Fruit fly (Drosophila melanogaster) whole organism, embryonic: ENCODE results near the gene CG7530.

Experiments used
- BEAF-32 ChIP-seq: fragments of 200-800 bp; sonication (Bioruptor generic); optimal IDR thresholded peaks from 3 replicates; lab custom pipeline; 2017; ENCODE audit warnings: missing biosample characterization, missing genetic modification characterization, mild to moderate bottlenecking, moderate library complexity, missing genetic modification reagents
- CG10209 ChIP-seq: fragments of 200-800 bp; sonication (Bioruptor generic); optimal IDR thresholded peaks from 3 replicates; lab custom pipeline; 2017; ENCODE audit warnings: missing biosample characterization, mild to moderate bottlenecking, missing genetic modification characterization, missing genetic modification reagents
- CG10321 ChIP-seq: fragments of 200-800 bp; sonication (Bioruptor generic); IDR thresholded peaks from 2 replicates; pipeline ENCODE4 v1.3.6; 2022; ENCODE audit warnings: missing biosample characterization, missing genetic modification characterization
- CG10959 ChIP-seq: fragments of 200-800 bp; sonication (Bioruptor generic); IDR thresholded peaks from 2 replicates; pipeline ENCODE4 v1.3.6; 2022; ENCODE audit warnings: missing biosample characterization, missing genetic modification characterization
- CG10979 ChIP-seq: fragments of 200-800 bp; sonication (Bioruptor generic); optimal IDR thresholded peaks from 2 replicates; lab custom pipeline; 2018; ENCODE audit warnings: missing biosample characterization, mild to moderate bottlenecking, missing genetic modification characterization, moderate library complexity
- CG12659 ChIP-seq: fragments of 200-800 bp; sonication (Bioruptor generic); optimal IDR thresholded peaks from 3 replicates; lab custom pipeline; 2017; ENCODE audit warnings: mild to moderate bottlenecking, missing biosample characterization, missing genetic modification reagents, missing genetic modification characterization
- CG13624 ChIP-seq: fragments of 200-800 bp; sonication (Bioruptor generic); optimal IDR thresholded peaks from 2 replicates; lab custom pipeline; 2016; ENCODE audit warnings: missing biosample characterization, missing genetic modification characterization
- CG13775 ChIP-seq: fragments of 200-800 bp; sonication (Bioruptor generic); optimal IDR thresholded peaks from 3 replicates; lab custom pipeline; 2017; ENCODE audit warnings: missing biosample characterization, mild to moderate bottlenecking, missing genetic modification characterization
- CG14965 ChIP-seq: fragments of 200-800 bp; sonication (Bioruptor generic); optimal IDR thresholded peaks from 2 replicates; lab custom pipeline; 2016; ENCODE audit warnings: missing biosample characterization, missing genetic modification characterization, borderline replicate concordance
- CG17359 ChIP-seq: fragments of 200-800 bp; sonication (Bioruptor generic); optimal IDR thresholded peaks from 3 replicates; lab custom pipeline; 2018; ENCODE audit warnings: missing biosample characterization, mild to moderate bottlenecking, missing genetic modification characterization, moderate library complexity
- CG17912 ChIP-seq: fragments of 200-800 bp; sonication (Bioruptor generic); optimal IDR thresholded peaks from 2 replicates; lab custom pipeline; 2018; ENCODE audit warnings: missing biosample characterization, mild to moderate bottlenecking, missing genetic modification characterization
- CG18262 ChIP-seq: fragments of 200-800 bp; optimal IDR thresholded peaks from 3 replicates; lab custom pipeline; 2019; ENCODE audit warnings: missing biosample characterization, mild to moderate bottlenecking, missing genetic modification characterization, moderate library complexity
- CG2120 ChIP-seq: fragments of 200-800 bp; sonication (Bioruptor generic); optimal IDR thresholded peaks from 3 replicates; lab custom pipeline; 2016; ENCODE audit warnings: missing biosample characterization, missing genetic modification characterization
- CG2712 ChIP-seq: fragments of 200-800 bp; optimal IDR thresholded peaks from 3 replicates; lab custom pipeline; 2019; ENCODE audit warnings: missing biosample characterization, mild to moderate bottlenecking, missing genetic modification characterization, moderate library complexity
- CG30403 ChIP-seq: fragments of 200-800 bp; sonication (Bioruptor generic); optimal IDR thresholded peaks from 3 replicates; lab custom pipeline; 2016; ENCODE audit warnings: missing biosample characterization, missing genetic modification characterization
- CG3281 ChIP-seq: fragments of 200-800 bp; sonication (Bioruptor generic); optimal IDR thresholded peaks from 3 replicates; lab custom pipeline; 2017; ENCODE audit warnings: missing biosample characterization, mild to moderate bottlenecking, missing genetic modification characterization
- CG6689 ChIP-seq: fragments of 200-800 bp; sonication (Bioruptor generic); IDR thresholded peaks from 2 replicates; pipeline ENCODE4 v1.3.6; 2022; ENCODE audit warnings: missing biosample characterization, missing genetic modification characterization
- CG8290 ChIP-seq, 3 experiments: fragments of 200-800 bp; sonication (Bioruptor generic); optimal IDR thresholded peaks; 2 replicates each; lab custom pipeline; 2016 to 2019; ENCODE audit warnings: missing biosample characterization in 3 of 3, missing genetic modification characterization in 3 of 3, mild to moderate bottlenecking in 2 of 3, moderate library complexity in 1 of 3
- CG8388 ChIP-seq: fragments of 200-800 bp; sonication (Bioruptor generic); optimal IDR thresholded peaks from 2 replicates; lab custom pipeline; 2019; ENCODE audit warnings: missing biosample characterization, mild to moderate bottlenecking, missing genetic modification characterization, moderate library complexity
- CkIIα-i1 ChIP-seq: fragments of 200-800 bp; sonication (Bioruptor generic); IDR thresholded peaks from 2 replicates; pipeline ENCODE4 v1.3.6; 2022; ENCODE audit warnings: missing biosample characterization, missing genetic modification characterization
- Eip74EF ChIP-seq, 2 experiments: fragments of 200-800 bp in 1 of 2; fragments of >200 bp in 1 of 2; sonication (Bioruptor generic) in 1 of 2; optimal IDR thresholded peaks; 2 replicates each; lab custom pipeline; 2017 to 2019; ENCODE audit warnings: missing biosample characterization in 2 of 2, missing genetic modification characterization in 2 of 2, mild to moderate bottlenecking in 1 of 2, moderate library complexity in 1 of 2
- GATAe ChIP-seq: fragments of 200-800 bp; sonication (Bioruptor generic); conservative IDR thresholded peaks from 2 replicates; pipeline ENCODE4 v1.3.6; 2022; ENCODE audit warnings: missing biosample characterization, missing genetic modification characterization
- H2.0 ChIP-seq: fragments of 200-800 bp; sonication (Bioruptor generic); IDR thresholded peaks from 2 replicates; pipeline ENCODE4 v1.3.6; 2022; ENCODE audit warnings: missing biosample characterization, missing genetic modification characterization
- Hmr ChIP-seq: fragments of 200-800 bp; sonication (Bioruptor generic); optimal IDR thresholded peaks from 3 replicates; lab custom pipeline; 2017; ENCODE audit warnings: mild to moderate bottlenecking, missing biosample characterization, missing genetic modification reagents, missing genetic modification characterization
- Lhr ChIP-seq: fragments of 200-800 bp; sonication (Bioruptor generic); optimal IDR thresholded peaks from 3 replicates; lab custom pipeline; 2017; ENCODE audit warnings: mild to moderate bottlenecking, missing biosample characterization, missing genetic modification reagents, missing genetic modification characterization
- Med ChIP-seq: fragments of 200-800 bp; sonication (Bioruptor generic); peaks from one replicate; lab custom pipeline; 2016; ENCODE audit warnings: missing biosample characterization, missing genetic modification characterization, mild to moderate bottlenecking, inconsistent platforms, moderate library complexity
- Oli ChIP-seq: fragments of 200-800 bp; sonication (Bioruptor generic); optimal IDR thresholded peaks from 2 replicates; lab custom pipeline; 2018; ENCODE audit warnings: missing biosample characterization, mild to moderate bottlenecking, missing genetic modification characterization, moderate library complexity
- Sox102F ChIP-seq: fragments of 200-800 bp; sonication (Bioruptor generic); optimal IDR thresholded peaks from 2 replicates; lab custom pipeline; 2018; ENCODE audit warnings: missing biosample characterization, mild to moderate bottlenecking, missing genetic modification characterization, moderate library complexity
- Ssrp ChIP-seq: fragments of 200-800 bp; sonication (Bioruptor generic); optimal IDR thresholded peaks from 2 replicates; lab custom pipeline; 2018; ENCODE audit warnings: missing biosample characterization, mild to moderate bottlenecking, missing genetic modification characterization, moderate library complexity
- Trl ChIP-seq, 3 experiments: fragments of >200 bp in 2 of 3; fragments of 200-800 bp in 1 of 3; sonication (Bioruptor generic) in 1 of 3; optimal IDR thresholded peaks; 2 replicates in 1 of 3; 3 replicates in 2 of 3; lab custom pipeline; 2016 to 2017; ENCODE audit warnings: missing biosample characterization in 1 of 3, missing genetic modification characterization in 1 of 3
- Xbp1 ChIP-seq: fragments of 200-800 bp; sonication (Bioruptor generic); optimal IDR thresholded peaks from 3 replicates; lab custom pipeline; 2016; ENCODE audit warnings: missing biosample characterization, mild to moderate bottlenecking, missing genetic modification characterization
- Xrp1 ChIP-seq: fragments of 200-800 bp; sonication (Bioruptor generic); IDR thresholded peaks from 2 replicates; pipeline ENCODE4 v1.3.6; 2022; ENCODE audit warnings: missing biosample characterization, missing genetic modification characterization
- croc ChIP-seq: fragments of 200-800 bp; sonication (Bioruptor generic); conservative IDR thresholded peaks from 3 replicates; pipeline ENCODE4 v1.3.6; 2022; ENCODE audit warnings: missing biosample characterization, missing genetic modification characterization
- disco-r ChIP-seq: fragments of 200-800 bp; sonication (Bioruptor generic); optimal IDR thresholded peaks from 2 replicates; lab custom pipeline; 2016; ENCODE audit warnings: missing biosample characterization, missing genetic modification characterization
- ems ChIP-seq: fragments of 200-800 bp; sonication (Bioruptor generic); optimal IDR thresholded peaks from 3 replicates; lab custom pipeline; 2016; ENCODE audit warnings: missing biosample characterization, missing genetic modification characterization
- exex ChIP-seq: fragments of 200-800 bp; sonication (Bioruptor generic); optimal IDR thresholded peaks from 4 replicates; lab custom pipeline; 2018; ENCODE audit warnings: missing biosample characterization, mild to moderate bottlenecking, missing genetic modification characterization, moderate library complexity
- fd64A ChIP-seq: fragments of 200-800 bp; sonication (Bioruptor generic); optimal IDR thresholded peaks from 3 replicates; lab custom pipeline; 2018; ENCODE audit warnings: missing biosample characterization, mild to moderate bottlenecking, missing genetic modification characterization
- gsb-n ChIP-seq: fragments of 200-800 bp; sonication (Bioruptor generic); optimal IDR thresholded peaks from 3 replicates; lab custom pipeline; 2018; ENCODE audit warnings: missing biosample characterization, mild to moderate bottlenecking, missing genetic modification characterization
- kah ChIP-seq: fragments of 200-800 bp; sonication (Bioruptor generic); optimal IDR thresholded peaks from 2 replicates; lab custom pipeline; 2018; ENCODE audit warnings: missing biosample characterization, mild to moderate bottlenecking, missing genetic modification characterization
- ken ChIP-seq: fragments of 200-800 bp; sonication (Bioruptor generic); IDR thresholded peaks from 3 replicates; pipeline ENCODE4 v1.3.6; 2022; ENCODE audit warnings: missing biosample characterization, missing genetic modification characterization
- lab ChIP-seq: fragments of 200-800 bp; sonication (Bioruptor generic); optimal IDR thresholded peaks from 3 replicates; lab custom pipeline; 2017; ENCODE audit warnings: missing biosample characterization, missing genetic modification characterization, mild to moderate bottlenecking, moderate library complexity, missing genetic modification reagents
- lmd ChIP-seq: fragments of 200-800 bp; sonication (Bioruptor generic); IDR thresholded peaks from 2 replicates; pipeline ENCODE4 v1.3.6; 2022; ENCODE audit warnings: missing biosample characterization, missing genetic modification characterization
- mirr ChIP-seq: fragments of 200-800 bp; sonication (Bioruptor generic); optimal IDR thresholded peaks from 3 replicates; lab custom pipeline; 2018; ENCODE audit warnings: missing biosample characterization, mild to moderate bottlenecking, missing genetic modification characterization
- sob ChIP-seq: fragments of 200-800 bp; sonication (Bioruptor generic); IDR thresholded peaks from 2 replicates; pipeline ENCODE4 v1.3.6; 2022; ENCODE audit warnings: missing biosample characterization, missing genetic modification characterization
- sug ChIP-seq: fragments of 200-800 bp; optimal IDR thresholded peaks from 2 replicates; lab custom pipeline; 2019; ENCODE audit warnings: missing biosample characterization, mild to moderate bottlenecking, missing genetic modification characterization, moderate library complexity

Gene CG7530

DNA sequence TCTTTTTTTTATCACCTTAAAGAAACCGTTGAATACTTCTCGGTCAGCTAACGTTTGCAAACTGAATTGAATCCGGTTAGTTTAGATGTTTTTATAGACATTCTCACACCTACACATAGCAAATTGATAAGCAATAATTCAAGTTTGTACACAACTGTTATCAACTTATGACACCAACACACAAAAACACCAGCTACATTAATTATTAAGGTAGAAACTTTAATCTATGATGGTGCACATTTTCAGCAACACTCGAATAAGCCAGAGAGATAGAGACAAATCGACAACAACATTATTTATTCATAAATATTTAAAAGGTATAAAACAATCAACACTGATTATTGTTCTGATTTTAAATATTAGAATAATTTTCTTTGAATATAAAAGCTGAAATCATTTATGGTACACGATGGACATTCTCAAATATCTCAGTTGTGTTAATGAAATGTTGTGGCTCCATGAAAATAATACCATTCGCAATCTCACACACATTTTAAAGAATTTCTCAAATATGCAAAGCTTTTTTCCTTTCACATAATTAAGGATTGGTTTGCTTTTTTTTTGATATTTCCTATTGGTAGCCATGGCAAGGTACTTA lies 16.0 kb upstream of the CG7530 start (continued):
- TF ChIP-seq CkIIα-i1 = no peak
- TF ChIP-seq BEAF-32 (GFP tag; lab: Kevin White, UChicago) = no peak
- no peak for TF ChIP-seq CG2120 (GFP tag; lab: Kevin White, UChicago)
- peak; percentile 64 for TF ChIP-seq mirr
- no peak for TF ChIP-seq lmd (GFP tag; lab: Robert Waterston, UW)
- peak; percentile 40 for TF ChIP-seq sug (tag; lab: Kevin White, UChicago)
- no peak for TF ChIP-seq CG10979 (tag; lab: Kevin White, UChicago)
- no peak for TF ChIP-seq CG13775 (GFP tag; lab: Kevin White, UChicago)
- no peak for TF ChIP-seq sob (GFP tag; lab: Robert Waterston, UW)
- TF ChIP-seq GATAe (GFP tag; lab: Robert Waterston, UW) = peak; percentile 46; the same call in 1 of the 2 replicates
- TF ChIP-seq CG17912 (GFP tag; lab: Kevin White, UChicago) = no peak
- no peak for TF ChIP-seq lab (GFP tag; lab: Kevin White, UChicago)
- TF ChIP-seq ken = no peak
- peak; percentile 80 for TF ChIP-seq exex (tag; lab: Kevin White, UChicago)
- no peak for TF ChIP-seq CG10959 (GFP tag; lab: Robert Waterston, UW)
- TF ChIP-seq CG6689 (GFP tag; lab: Robert Waterston, UW) = no peak

DNA sequence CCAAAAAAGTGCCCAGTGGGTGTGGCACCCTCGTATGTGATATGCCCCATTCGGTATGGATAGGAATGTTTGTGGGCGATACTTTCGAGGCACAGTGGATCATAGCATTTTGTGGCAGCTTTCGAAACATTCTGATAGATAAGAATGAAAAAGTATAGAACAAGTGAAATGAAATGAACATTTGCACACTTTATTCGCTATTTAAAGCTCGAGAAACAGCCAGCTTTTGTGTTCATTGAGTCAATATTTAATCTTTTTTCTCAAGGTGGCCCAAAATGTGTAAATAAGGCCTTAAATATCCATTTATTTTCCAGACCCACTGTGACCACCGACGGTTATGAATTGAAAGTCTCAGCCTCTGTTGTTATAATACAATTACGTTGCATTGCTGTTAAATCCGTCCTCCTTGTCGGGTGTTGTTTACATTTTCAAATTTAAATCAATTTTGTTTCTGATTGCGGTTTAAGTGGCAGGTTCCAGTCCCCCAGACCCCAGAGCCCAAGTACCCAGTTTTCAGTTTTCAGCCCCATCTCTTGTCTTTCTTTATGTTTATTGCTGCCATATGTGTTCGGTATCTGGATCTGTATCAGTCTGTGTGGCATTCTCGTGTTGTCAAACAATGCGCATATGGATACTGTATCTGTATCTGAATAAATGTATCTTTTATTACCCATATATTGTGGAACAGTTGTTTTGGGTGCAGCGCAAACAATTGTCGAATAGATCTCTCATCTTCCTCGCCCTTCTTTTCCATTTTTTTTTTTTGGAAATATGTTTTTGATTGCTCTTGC lies 13.2 kb upstream of the CG7530 start:
- TF ChIP-seq CG12659 (GFP tag; lab: Kevin White, UChicago) = peak; percentile 27
- TF ChIP-seq CG6689 (GFP tag; lab: Robert Waterston, UW) = 0 out of 2 replicates have a peak, but pooled peaks have one; percentile 7
- TF ChIP-seq Sox102F (GFP tag; lab: Kevin White, UChicago) = peak; percentile 51
- no peak for TF ChIP-seq CG8290 (GFP tag; optimal IDR thresholded peaks at IDR 0.05; lab: Kevin White, UChicago)
- peak in 1 of 2 experiments; percentile 3 for TF ChIP-seq CG8290 (tag; optimal IDR thresholded peaks at IDR 0.05; lab: Kevin White, UChicago)
- TF ChIP-seq Lhr (GFP tag; lab: Kevin White, UChicago) = no peak
- TF ChIP-seq CG2712 (tag; lab: Kevin White, UChicago) = peak; percentile 48
- TF ChIP-seq Ssrp (tag; lab: Kevin White, UChicago) = peak; percentile 23
- TF ChIP-seq Trl (optimal IDR thresholded peaks at IDR 0.05; lab: Kevin White, UChicago) = no peak
- TF ChIP-seq Trl (GFP tag; optimal IDR thresholded peaks at IDR 0.05; lab: Kevin White, UChicago) = peak; percentile 1
- no peak for TF ChIP-seq disco-r (GFP tag; lab: Kevin White, UChicago)
- TF ChIP-seq CG10209 (GFP tag; lab: Kevin White, UChicago) = peak; percentile 32
- no peak for TF ChIP-seq ems (GFP tag; lab: Kevin White, UChicago)
- no peak for TF ChIP-seq CG13624 (GFP tag; lab: Kevin White, UChicago)
- TF ChIP-seq CG3281 = no peak
- TF ChIP-seq Hmr (GFP tag; lab: Kevin White, UChicago) = peak; percentile 4
- TF ChIP-seq CG14965 (GFP tag; lab: Kevin White, UChicago) = no peak
- no peak for TF ChIP-seq kah
- peak; percentile 43 for TF ChIP-seq CG17359
- TF ChIP-seq Xrp1 (GFP tag; lab: Robert Waterston, UW) = peak; percentile 25; the same call in 1 of the 2 replicates
- TF ChIP-seq CG18262 (tag; lab: Kevin White, UChicago) = peak; percentile 58
- no peak for TF ChIP-seq CG10321 (GFP tag; lab: Robert Waterston, UW)
- peak in 1 of 2 experiments; percentile 0 for TF ChIP-seq Eip74EF (GFP tag; optimal IDR thresholded peaks at IDR 0.05; lab: Kevin White, UChicago)
- peak; percentile 39 for TF ChIP-seq Oli (tag; lab: Kevin White, UChicago)
- TF ChIP-seq CG30403 (GFP tag; lab: Kevin White, UChicago) = peak; percentile 40
- TF ChIP-seq CG8388 (GFP tag; lab: Kevin White, UChicago) = peak; percentile 93
- TF ChIP-seq Xbp1 (GFP tag; lab: Kevin White, UChicago) = peak; percentile 10
- no peak; the same call in 2 of the 3 replicates for TF ChIP-seq croc (GFP tag; lab: Robert Waterston, UW)
- TF ChIP-seq Med (GFP tag; lab: Kevin White, UChicago) = peak; percentile 74
- TF ChIP-seq fd64A (GFP tag; lab: Kevin White, UChicago) = peak; percentile 28
- peak; percentile 55 for TF ChIP-seq gsb-n
- TF ChIP-seq H2.0 (GFP tag; lab: Robert Waterston, UW) = no peak
